Fruit fly (Drosophila melanogaster): ENCODE measurements around the gene CG43373.

The CG43373 gene

dm6 chr3L:16544220-16544619, 1.1 kb upstream of the CG43373 start (continued):
- TF ChIP-seq Mes4 (GFP tag; optimal IDR thresholded peaks at IDR 0.05) (no peak), CG8478 (optimal IDR thresholded peaks at IDR 0.05) (no peak), amos (GFP tag; IDR thresholded peaks at IDR 0.05; ENCODE audit: partially characterized antibody) (no peak), tll (GFP tag; optimal IDR thresholded peaks at IDR 0.05) (no peak), tin (GFP tag; optimal IDR thresholded peaks at IDR 0.05) (peak; percentile 15), nom (GFP tag; optimal IDR thresholded peaks at IDR 0.05) (no peak), pzg (GFP tag; optimal IDR thresholded peaks at IDR 0.05) (no peak), CG33213 (GFP tag; optimal IDR thresholded peaks at IDR 0.05) (no peak), schlank (tag; optimal IDR thresholded peaks at IDR 0.05) (no peak), Hr78 (GFP tag; optimal IDR thresholded peaks at IDR 0.05) (no peak), Doc3 (GFP tag; IDR thresholded peaks at IDR 0.05; ENCODE audit: partially characterized antibody) (no peak), CG15269 (tag; optimal IDR thresholded peaks at IDR 0.05) (peak; percentile 24), pb (GFP tag; optimal IDR thresholded peaks at IDR 0.05) (no peak), fd102C (GFP tag; optimal IDR thresholded peaks at IDR 0.05) (no peak), CG15011 (GFP tag; optimal IDR thresholded peaks at IDR 0.05) (no peak), Abd-B (GFP tag; optimal IDR thresholded peaks at IDR 0.05) (no peak), Dref (GFP tag; IDR thresholded peaks at IDR 0.05) (no peak), CG11695 (GFP tag; IDR thresholded peaks at IDR 0.05) (0 out of 3 replicates have a peak, but pooled peaks have one; percentile 8), BtbVII (GFP tag; optimal IDR thresholded peaks at IDR 0.05) (no peak), Ssrp (tag; optimal IDR thresholded peaks at IDR 0.05) (no peak), MESR4 (GFP tag; optimal IDR thresholded peaks at IDR 0.05) (no peak), Dbx (GFP tag; IDR thresholded peaks at IDR 0.05) (0 out of 3 replicates have a peak, but pooled peaks have one; percentile 38), yki (optimal IDR thresholded peaks at IDR 0.05) (no peak), Myb (GFP tag; optimal IDR thresholded peaks at IDR 0.05) (no peak), Rfx (GFP tag; IDR thresholded peaks at IDR 0.05) (peak; percentile 35; the same call in 1 of the 2 replicates), Rx (GFP tag; IDR thresholded peaks at IDR 0.05) (no peak), Hmr (GFP tag; optimal IDR thresholded peaks at IDR 0.05) (peak; percentile 3), hth (optimal IDR thresholded peaks at IDR 0.05) (no peak), CG7271 (tag; optimal IDR thresholded peaks at IDR 0.05) (no peak), mam (GFP tag; optimal IDR thresholded peaks at IDR 0.05) (no peak), usp (GFP tag; optimal IDR thresholded peaks at IDR 0.05) (no peak), Hr51 (GFP tag; optimal IDR thresholded peaks at IDR 0.05) (peak in 1 of 2 experiments; percentile 43), CG7786 (GFP tag; optimal IDR thresholded peaks at IDR 0.05) (peak; percentile 15), Oli (tag; optimal IDR thresholded peaks at IDR 0.05) (peak; percentile 61), pan (optimal IDR thresholded peaks at IDR 0.05) (no peak), pan (GFP tag; optimal IDR thresholded peaks at IDR 0.05 in 1 of 2, IDR thresholded peaks at IDR 0.05 in 1 of 2) (peak in 1 of 2 experiments; percentile 44), HLH54F (GFP tag; optimal IDR thresholded peaks at IDR 0.05) (no peak), CoRest (tag; optimal IDR thresholded peaks at IDR 0.05) (no peak), Sox100B (GFP tag; optimal IDR thresholded peaks at IDR 0.05) (no peak), CG31365 (tag; optimal IDR thresholded peaks at IDR 0.05) (no peak), CG5953 (GFP tag; IDR thresholded peaks at IDR 0.05) (peak; percentile 13; the same call in 1 of the 2 replicates), CG16779 (GFP tag; IDR thresholded peaks at IDR 0.05) (no peak), CG13123 (GFP tag; optimal IDR thresholded peaks at IDR 0.05) (no peak), CG4617 (GFP tag; optimal IDR thresholded peaks at IDR 0.05; ENCODE audit: borderline replicate concordance) (no peak), Dll (GFP tag; IDR thresholded peaks at IDR 0.05; ENCODE audit: partially characterized antibody) (no peak), Mad (GFP tag; optimal IDR thresholded peaks at IDR 0.05) (no peak), Hsf (GFP tag; optimal IDR thresholded peaks at IDR 0.05) (peak; percentile 48), Trl (optimal IDR thresholded peaks at IDR 0.05) (no peak), Trl (GFP tag; optimal IDR thresholded peaks at IDR 0.05) (peak; percentile 22), crol (GFP tag; IDR thresholded peaks at IDR 0.05) (no peak), CG30020 (tag; optimal IDR thresholded peaks at IDR 0.05) (no peak), CG33557 (GFP tag; optimal IDR thresholded peaks at IDR 0.05) (no peak)
